Fruit fly (Drosophila melanogaster) whole organism, adult: ENCODE results near the gene CG14402.

Experiments used
- CG12768 ChIP-seq: fragments of 200-800 bp; sonication (Bioruptor generic); optimal IDR thresholded peaks from 2 replicates; lab custom pipeline; 2017; ENCODE audit warnings: missing biosample characterization, missing genetic modification characterization, mild to moderate bottlenecking, moderate library complexity, missing genetic modification reagents
- CG14711 ChIP-seq: fragments of 200-800 bp; sonication (Bioruptor generic); optimal IDR thresholded peaks from 2 replicates; lab custom pipeline; 2018; ENCODE audit warnings: missing biosample characterization, mild to moderate bottlenecking, missing genetic modification characterization, moderate library complexity
- CG7045 ChIP-seq: fragments of 200-800 bp; sonication (Bioruptor generic); optimal IDR thresholded peaks from 2 replicates; lab custom pipeline; 2017; ENCODE audit warnings: missing biosample characterization, mild to moderate bottlenecking, missing genetic modification characterization
- CG7101 ChIP-seq: fragments of 200-800 bp; sonication (Bioruptor generic); optimal IDR thresholded peaks from 2 replicates; lab custom pipeline; 2018; ENCODE audit warnings: missing biosample characterization, mild to moderate bottlenecking, missing genetic modification characterization, moderate library complexity
- Clk ChIP-seq: fragments of 200-800 bp; sonication (Bioruptor generic); optimal IDR thresholded peaks from 2 replicates; lab custom pipeline; 2017; ENCODE audit warnings: missing biosample characterization, missing genetic modification characterization
- Crg-1 ChIP-seq: fragments of 200-800 bp; sonication (Bioruptor generic); optimal IDR thresholded peaks from 2 replicates; lab custom pipeline; 2016; ENCODE audit warnings: missing biosample characterization, missing genetic modification characterization
- Hr96 ChIP-seq: fragments of 200-800 bp; sonication (Bioruptor generic); optimal IDR thresholded peaks from 2 replicates; lab custom pipeline; 2016; ENCODE audit warnings: missing biosample characterization, missing genetic modification characterization
- Mnt ChIP-seq: fragments of 200-800 bp; sonication (Bioruptor generic); optimal IDR thresholded peaks from 2 replicates; lab custom pipeline; 2016; ENCODE audit warnings: missing biosample characterization, mild to moderate bottlenecking, missing genetic modification characterization
- bab1 ChIP-seq: fragments of 200-800 bp; sonication (Bioruptor generic); optimal IDR thresholded peaks from 3 replicates; lab custom pipeline; 2019; ENCODE audit warnings: missing biosample characterization, mild to moderate bottlenecking, missing genetic modification characterization, moderate library complexity
- kay ChIP-seq: fragments of 200-800 bp; sonication (Bioruptor generic); peaks from one replicate; lab custom pipeline; 2016; ENCODE audit warnings: missing biosample characterization, missing genetic modification characterization, borderline replicate concordance
- ovo ChIP-seq: fragments of 200-800 bp; sonication (Bioruptor generic); optimal IDR thresholded peaks from 2 replicates; lab custom pipeline; 2016; ENCODE audit warnings: missing biosample characterization, missing genetic modification characterization
- toe ChIP-seq: fragments of 200-800 bp; sonication (Bioruptor generic); optimal IDR thresholded peaks from 2 replicates; lab custom pipeline; 2016; ENCODE audit warnings: missing biosample characterization, missing genetic modification characterization

dm6 chr2L:20820767-20821166, 28.3 kb upstream of the CG14402 start, which contains the start of gene CheB38c:
- TF ChIP-seq Crg-1 (GFP tag; lab: Kevin White, UChicago) (no peak), toe (GFP tag; lab: Kevin White, UChicago) (no peak), Clk (GFP tag; lab: Kevin White, UChicago) (no peak), CG7101 (no peak), CG14711 (no peak), bab1 (GFP tag; lab: Kevin White, UChicago) (no peak), Hr96 (GFP tag; lab: Kevin White, UChicago) (no peak), kay (no peak), Mnt (GFP tag; lab: Kevin White, UChicago) (no peak), CG12768 (GFP tag; lab: Kevin White, UChicago) (no peak), ovo (GFP tag; lab: Kevin White, UChicago) (no peak), CG7045 (GFP tag; lab: Kevin White, UChicago) (no peak)
